Worm (Caenorhabditis elegans) whole organism, early embryonic: ENCODE data around the gene ZK666.14.

ENCODE experiments used
- B0310.2 ChIP-seq: sonication (generic microtip); optimal IDR thresholded peaks from 2 replicates; lab custom pipeline; 2016; ENCODE audit warnings: mild to moderate bottlenecking, missing genetic modification characterization, missing compliant biosample characterization
- ama-1 ChIP-seq: fragments of 150-350 bp; optimal IDR thresholded peaks from 2 replicates; lab custom pipeline; 2014
- flt-1 ChIP-seq: fragments of 200-800 bp; sonication (Bioruptor generic); IDR thresholded peaks from 2 replicates; pipeline ENCODE4 v1.3.6; 2022; ENCODE audit warnings: missing genetic modification characterization, missing compliant biosample characterization
- hmg-4 ChIP-seq: fragments of 200-800 bp; sonication (Bioruptor generic); optimal IDR thresholded peaks from 2 replicates; lab custom pipeline; 2018; ENCODE audit warnings: mild to moderate bottlenecking, missing genetic modification characterization, missing compliant biosample characterization
- scrt-1 ChIP-seq: fragments of 200-800 bp; sonication (Bioruptor generic); IDR thresholded peaks from 2 replicates; pipeline ENCODE4 v1.3.6; 2022; ENCODE audit warnings: missing genetic modification characterization, missing compliant biosample characterization
- tbx-11 ChIP-seq: fragments of 200-800 bp; sonication (Bioruptor generic); IDR thresholded peaks from 2 replicates; pipeline ENCODE4 v1.3.6; 2022; ENCODE audit warnings: missing genetic modification characterization, missing compliant biosample characterization
- tbx-37 ChIP-seq: fragments of 200-800 bp; sonication (Bioruptor generic); conservative IDR thresholded peaks from 2 replicates; pipeline ENCODE4 v1.3.6; 2022; ENCODE audit warnings: missing genetic modification reagents, missing genetic modification characterization, missing compliant biosample characterization
- tra-4 ChIP-seq: sonication (generic microtip); optimal IDR thresholded peaks from 2 replicates; lab custom pipeline; 2017; ENCODE audit warnings: missing genetic modification characterization, missing compliant biosample characterization

ce11 chrII:10449707-10450106, 44.9 kb upstream of the ZK666.14 start, which contains the start of gene lin-56:
- TF ChIP-seq ama-1 (lab: Kevin White, UChicago) (no peak), hmg-4 (GFP tag; lab: Kevin White, UChicago) (no peak), tbx-11 (no peak), flt-1 (GFP tag; lab: Robert Waterston, UW) (no peak), scrt-1 (GFP tag; lab: Robert Waterston, UW) (no peak), B0310.2 (tag; lab: Kevin White, UChicago) (no peak), tra-4 (tag; lab: Kevin White, UChicago) (no peak), tbx-37 (no peak)
